Fruit fly (Drosophila melanogaster) whole organism, adult: ENCODE results near the gene CG43996.

Experiments used
- CG33017 ChIP-seq: fragments of 200-800 bp; sonication (Bioruptor generic); optimal IDR thresholded peaks from 2 replicates; lab custom pipeline; 2018; ENCODE audit warnings: missing biosample characterization, mild to moderate bottlenecking, missing genetic modification characterization, moderate library complexity
- CG5204 ChIP-seq: fragments of 200-800 bp; sonication (Bioruptor generic); optimal IDR thresholded peaks from 2 replicates; lab custom pipeline; 2016; ENCODE audit warnings: missing biosample characterization, missing genetic modification characterization
- CG7101 ChIP-seq: fragments of 200-800 bp; sonication (Bioruptor generic); optimal IDR thresholded peaks from 2 replicates; lab custom pipeline; 2018; ENCODE audit warnings: missing biosample characterization, mild to moderate bottlenecking, missing genetic modification characterization, moderate library complexity
- Hr96 ChIP-seq: fragments of 200-800 bp; sonication (Bioruptor generic); optimal IDR thresholded peaks from 2 replicates; lab custom pipeline; 2016; ENCODE audit warnings: missing biosample characterization, missing genetic modification characterization
- kay ChIP-seq: fragments of 200-800 bp; sonication (Bioruptor generic); peaks from one replicate; lab custom pipeline; 2016; ENCODE audit warnings: missing biosample characterization, missing genetic modification characterization, borderline replicate concordance
- toe ChIP-seq: fragments of 200-800 bp; sonication (Bioruptor generic); optimal IDR thresholded peaks from 2 replicates; lab custom pipeline; 2016; ENCODE audit warnings: missing biosample characterization, missing genetic modification characterization

- TF ChIP-seq kay (GFP tag; lab: Kevin White, UChicago) (no peak), Hr96 (GFP tag; lab: Kevin White, UChicago) (no peak), CG33017 (tag; lab: Kevin White, UChicago) (no peak), toe (GFP tag; lab: Kevin White, UChicago) (no peak), CG5204 (GFP tag; lab: Kevin White, UChicago) (no peak), CG7101 (no peak)
Measured at dm6 chrX:17066632-17067031, 44.5 kb downstream of the CG43996 start, which contains the start of gene CG45002.
